Fruit fly (Drosophila melanogaster) whole organism, embryonic: Measurements from ENCODE around the gene CG17127.

ENCODE experiments used
- Asciz ChIP-seq: fragments of 200-800 bp; sonication (Bioruptor generic); optimal IDR thresholded peaks from 2 replicates; lab custom pipeline; 2017; ENCODE audit warnings: missing biosample characterization, mild to moderate bottlenecking, missing genetic modification characterization, missing genetic modification reagents
- Blimp-1 ChIP-seq: fragments of 200-800 bp; sonication (Bioruptor generic); optimal IDR thresholded peaks from 3 replicates; lab custom pipeline; 2018; ENCODE audit warnings: missing biosample characterization, missing genetic modification characterization, mild to moderate bottlenecking, moderate library complexity, missing genetic modification reagents
- CG10543 ChIP-seq: fragments of 200-800 bp; sonication (Bioruptor generic); optimal IDR thresholded peaks from 3 replicates; lab custom pipeline; 2017; ENCODE audit warnings: missing biosample characterization, mild to moderate bottlenecking, missing genetic modification characterization, moderate library complexity
- CG10979 ChIP-seq: fragments of 200-800 bp; sonication (Bioruptor generic); optimal IDR thresholded peaks from 2 replicates; lab custom pipeline; 2018; ENCODE audit warnings: missing biosample characterization, mild to moderate bottlenecking, missing genetic modification characterization, moderate library complexity
- CG11560 ChIP-seq: fragments of 200-800 bp; sonication (Bioruptor generic); IDR thresholded peaks from 3 replicates; pipeline ENCODE4 v1.3.6; 2022; ENCODE audit warnings: missing biosample characterization, missing genetic modification characterization
- CG12155 ChIP-seq: fragments of 200-800 bp; sonication (Bioruptor generic); optimal IDR thresholded peaks from 3 replicates; lab custom pipeline; 2016; ENCODE audit warnings: missing biosample characterization, missing genetic modification characterization
- CG12769 ChIP-seq: fragments of 200-800 bp; sonication (Bioruptor generic); optimal IDR thresholded peaks from 2 replicates; lab custom pipeline; 2019; ENCODE audit warnings: missing biosample characterization, mild to moderate bottlenecking, missing genetic modification characterization, moderate library complexity
- CG13123 ChIP-seq: fragments of 200-800 bp; sonication (Bioruptor generic); optimal IDR thresholded peaks from 2 replicates; lab custom pipeline; 2016; ENCODE audit warnings: missing biosample characterization, missing genetic modification characterization
- CG17385 ChIP-seq: fragments of 200-800 bp; sonication (Bioruptor generic); optimal IDR thresholded peaks from 3 replicates; lab custom pipeline; 2018; ENCODE audit warnings: missing biosample characterization, mild to moderate bottlenecking, missing genetic modification characterization
- CG2199 ChIP-seq: fragments of 200-800 bp; sonication (Bioruptor generic); IDR thresholded peaks from 3 replicates; pipeline ENCODE4 v1.3.6; 2022; ENCODE audit warnings: missing biosample characterization, missing genetic modification characterization
- CG30020 ChIP-seq: fragments of 200-800 bp; optimal IDR thresholded peaks from 2 replicates; lab custom pipeline; 2019; ENCODE audit warnings: missing biosample characterization, mild to moderate bottlenecking, missing genetic modification characterization, moderate library complexity
- CG3847 ChIP-seq: fragments of 200-800 bp; sonication (Bioruptor generic); IDR thresholded peaks from 2 replicates; pipeline ENCODE4 v1.3.6; 2022; ENCODE audit warnings: missing biosample characterization, missing genetic modification characterization
- CG7271 ChIP-seq: fragments of 200-800 bp; sonication (Bioruptor generic); optimal IDR thresholded peaks from 2 replicates; lab custom pipeline; 2018; ENCODE audit warnings: missing biosample characterization, mild to moderate bottlenecking, missing genetic modification characterization, moderate library complexity
- CHES-1-like ChIP-seq: fragments of 200-800 bp; sonication (Bioruptor generic); optimal IDR thresholded peaks from 2 replicates; lab custom pipeline; 2016; ENCODE audit warnings: missing biosample characterization, missing genetic modification characterization
- E2f1 ChIP-seq: fragments of 200-800 bp; sonication (Bioruptor generic); IDR thresholded peaks from 2 replicates; pipeline ENCODE4 v1.3.6; 2022; ENCODE audit warnings: missing biosample characterization, missing genetic modification characterization
- Hr39 ChIP-seq: fragments of >200 bp; optimal IDR thresholded peaks from 2 replicates; lab custom pipeline; 2017
- Kr ChIP-seq: fragments of 200-800 bp; sonication (Bioruptor generic); optimal IDR thresholded peaks from 2 replicates; lab custom pipeline; 2017; ENCODE audit warnings: missing biosample characterization, mild to moderate bottlenecking, missing genetic modification characterization
- Med ChIP-seq: fragments of 200-800 bp; sonication (Bioruptor generic); peaks from one replicate; lab custom pipeline; 2016; ENCODE audit warnings: missing biosample characterization, missing genetic modification characterization, mild to moderate bottlenecking, inconsistent platforms, moderate library complexity
- NfI ChIP-seq: fragments of 200-800 bp; sonication (Bioruptor generic); optimal IDR thresholded peaks from 3 replicates; lab custom pipeline; 2018; ENCODE audit warnings: missing biosample characterization, mild to moderate bottlenecking, missing genetic modification characterization, moderate library complexity
- Pdp1 ChIP-seq, 2 experiments: fragments of 200-800 bp; sonication (Bioruptor generic); optimal IDR thresholded peaks; 3 replicates each; lab custom pipeline; 2016; ENCODE audit warnings: missing biosample characterization in 2 of 2, missing genetic modification characterization in 2 of 2, mild to moderate bottlenecking in 1 of 2, moderate library complexity in 1 of 2
- Spps ChIP-seq: fragments of 200-800 bp; sonication (Bioruptor generic); optimal IDR thresholded peaks from 2 replicates; lab custom pipeline; 2018; ENCODE audit warnings: missing biosample characterization, mild to moderate bottlenecking, missing genetic modification characterization
- abd-A ChIP-seq: fragments of 200-800 bp; sonication (Bioruptor generic); optimal IDR thresholded peaks from 3 replicates; lab custom pipeline; 2019; ENCODE audit warnings: missing biosample characterization, mild to moderate bottlenecking, missing genetic modification characterization, moderate library complexity
- az2 ChIP-seq: fragments of 200-800 bp; sonication (Bioruptor generic); optimal IDR thresholded peaks from 3 replicates; lab custom pipeline; 2016; ENCODE audit warnings: missing biosample characterization, missing genetic modification characterization
- chif ChIP-seq, 2 experiments: fragments of 200-800 bp; sonication (Bioruptor generic); optimal IDR thresholded peaks; 3 replicates each; lab custom pipeline; 2016; ENCODE audit warnings: missing biosample characterization in 2 of 2, missing genetic modification characterization in 2 of 2
- chinmo ChIP-seq: fragments of 200-800 bp; sonication (Bioruptor generic); IDR thresholded peaks from 4 replicates; pipeline ENCODE4 v1.3.6; 2022; ENCODE audit warnings: missing biosample characterization, missing genetic modification characterization; ENCODE audit not compliant: partially characterized antibody
- chn ChIP-seq: fragments of 200-800 bp; sonication (Bioruptor generic); optimal IDR thresholded peaks from 2 replicates; lab custom pipeline; 2016; ENCODE audit warnings: missing biosample characterization, missing genetic modification characterization
- ci ChIP-seq: fragments of 200-800 bp; sonication (Bioruptor generic); IDR thresholded peaks from 3 replicates; pipeline ENCODE4 v1.3.6; 2022; ENCODE audit warnings: missing biosample characterization, missing genetic modification characterization
- ewg ChIP-seq: fragments of 200-800 bp; sonication (Bioruptor generic); optimal IDR thresholded peaks from 3 replicates; lab custom pipeline; 2017; ENCODE audit warnings: mild to moderate bottlenecking, missing biosample characterization, missing genetic modification reagents, missing genetic modification characterization
- fd3F ChIP-seq: fragments of 200-800 bp; sonication (Bioruptor generic); optimal IDR thresholded peaks from 2 replicates; lab custom pipeline; 2018; ENCODE audit warnings: missing biosample characterization, mild to moderate bottlenecking, missing genetic modification characterization, moderate library complexity
- fd64A ChIP-seq: fragments of 200-800 bp; sonication (Bioruptor generic); optimal IDR thresholded peaks from 3 replicates; lab custom pipeline; 2018; ENCODE audit warnings: missing biosample characterization, mild to moderate bottlenecking, missing genetic modification characterization
- mirr ChIP-seq: fragments of 200-800 bp; sonication (Bioruptor generic); optimal IDR thresholded peaks from 3 replicates; lab custom pipeline; 2018; ENCODE audit warnings: missing biosample characterization, mild to moderate bottlenecking, missing genetic modification characterization
- oc ChIP-seq: fragments of 200-800 bp; sonication (Bioruptor generic); optimal IDR thresholded peaks from 2 replicates; lab custom pipeline; 2018; ENCODE audit warnings: missing biosample characterization, mild to moderate bottlenecking, missing genetic modification characterization, moderate library complexity
- pan ChIP-seq, 4 experiments: fragments of >200 bp in 3 of 4; fragments of 200-800 bp in 1 of 4; sonication (Bioruptor generic) in 1 of 4; optimal IDR thresholded peaks in 3 of 4; IDR thresholded peaks in 1 of 4; 2 replicates each; pipeline versions ENCODE4 v1.3.6 to Lab custom; 2017 to 2022; ENCODE audit warnings: missing biosample characterization in 2 of 4, missing genetic modification characterization in 2 of 4, mixed read lengths in 1 of 4
- peb ChIP-seq: fragments of 200-800 bp; sonication (Bioruptor generic); IDR thresholded peaks from 2 replicates; pipeline ENCODE4 v1.3.6; 2022; ENCODE audit warnings: missing biosample characterization, missing genetic modification characterization
- phol ChIP-seq: fragments of 200-800 bp; sonication (Bioruptor generic); optimal IDR thresholded peaks from 3 replicates; lab custom pipeline; 2018; ENCODE audit warnings: missing biosample characterization, mild to moderate bottlenecking, missing genetic modification characterization, moderate library complexity
- schlank ChIP-seq: fragments of 200-800 bp; sonication (Bioruptor generic); optimal IDR thresholded peaks from 2 replicates; lab custom pipeline; 2018; ENCODE audit warnings: missing biosample characterization, mild to moderate bottlenecking, missing genetic modification characterization
- sd ChIP-seq: fragments of 200-800 bp; sonication (Bioruptor generic); optimal IDR thresholded peaks from 3 replicates; lab custom pipeline; 2018; ENCODE audit warnings: missing biosample characterization, mild to moderate bottlenecking, missing genetic modification characterization, moderate library complexity
- sens ChIP-seq: fragments of 200-800 bp; sonication (Bioruptor generic); peaks from one replicate; lab custom pipeline; 2016; ENCODE audit warnings: missing biosample characterization, missing genetic modification characterization
- so ChIP-seq: fragments of 200-800 bp; sonication (Bioruptor generic); IDR thresholded peaks from 3 replicates; pipeline ENCODE4 v1.3.6; 2022; ENCODE audit warnings: missing biosample characterization, missing genetic modification characterization
- sqz ChIP-seq: fragments of 200-800 bp; sonication (Bioruptor generic); optimal IDR thresholded peaks from 3 replicates; lab custom pipeline; 2018; ENCODE audit warnings: missing biosample characterization, mild to moderate bottlenecking, missing genetic modification characterization
- sug ChIP-seq: fragments of 200-800 bp; optimal IDR thresholded peaks from 2 replicates; lab custom pipeline; 2019; ENCODE audit warnings: missing biosample characterization, mild to moderate bottlenecking, missing genetic modification characterization, moderate library complexity
- vvl ChIP-seq: fragments of 200-800 bp; sonication (Bioruptor generic); IDR thresholded peaks from 2 replicates; pipeline ENCODE4 v1.3.6; 2022; ENCODE audit warnings: missing biosample characterization, missing genetic modification characterization

The CG17127 gene

dm6 chr2L:10749607-10750467, 20.8 kb upstream of the CG17127 start:
- TF ChIP-seq Pdp1 (GFP tag; optimal IDR thresholded peaks at IDR 0.05; lab: Kevin White, UChicago): peak in 1 of 2 experiments; percentile 77
- peak; percentile 35; the same call in 1 of the 2 replicates for TF ChIP-seq vvl (GFP tag; lab: Robert Waterston, UW)
- peak; percentile 30 for TF ChIP-seq Med (GFP tag; lab: Kevin White, UChicago)
- no peak for TF ChIP-seq CG7271
- TF ChIP-seq sqz: peak; percentile 66
- TF ChIP-seq Blimp-1 (GFP tag; lab: Kevin White, UChicago): peak; percentile 69
- TF ChIP-seq Kr (GFP tag; lab: Kevin White, UChicago): no peak
- peak; percentile 74 for TF ChIP-seq oc (tag; lab: Kevin White, UChicago)
- peak; percentile 2 for TF ChIP-seq abd-A (tag; lab: Kevin White, UChicago)

dm6 chr2L:10750915-10751612, 19.6 kb upstream of the CG17127 start:
- TF ChIP-seq chinmo (GFP tag; lab: Robert Waterston, UW): 0 out of 4 replicates have a peak, but pooled peaks have one; percentile 33
- peak; percentile 6 for TF ChIP-seq mirr (GFP tag; lab: Kevin White, UChicago)
- peak; percentile 45 for TF ChIP-seq CG12769 (tag; lab: Kevin White, UChicago)
- no peak for TF ChIP-seq CG2199 (GFP tag; lab: Robert Waterston, UW)
- TF ChIP-seq pan (optimal IDR thresholded peaks at IDR 0.05; lab: Kevin White, UChicago): no peak
- peak in 1 of 2 experiments; percentile 7 for TF ChIP-seq pan (GFP tag; optimal IDR thresholded peaks at IDR 0.05 in 1 of 2, IDR thresholded peaks at IDR 0.05 in 1 of 2)
- TF ChIP-seq CHES-1-like (GFP tag; lab: Kevin White, UChicago): no peak
- no peak for TF ChIP-seq NfI (GFP tag; lab: Kevin White, UChicago)
- TF ChIP-seq sens (GFP tag; lab: Kevin White, UChicago): peak; percentile 45
- TF ChIP-seq chif (GFP tag; optimal IDR thresholded peaks at IDR 0.05; lab: Kevin White, UChicago): peak in 1 of 2 experiments; percentile 13
- TF ChIP-seq Pdp1 (GFP tag; optimal IDR thresholded peaks at IDR 0.05; lab: Kevin White, UChicago): peak in 1 of 2 experiments; percentile 92
- peak; percentile 2 for TF ChIP-seq CG10543
- peak; percentile 41 for TF ChIP-seq Med (GFP tag; lab: Kevin White, UChicago)
- TF ChIP-seq sd (tag; lab: Kevin White, UChicago): peak; percentile 11

- TF ChIP-seq CG13123 (GFP tag; lab: Kevin White, UChicago) (peak; percentile 94), ewg (GFP tag; lab: Kevin White, UChicago) (peak; percentile 84), CG30020 (tag; lab: Kevin White, UChicago) (peak; percentile 51), CG17385 (GFP tag; lab: Kevin White, UChicago) (peak; percentile 43), CG3847 (GFP tag; lab: Robert Waterston, UW) (peak; percentile 42), ci (GFP tag; lab: Robert Waterston, UW) (peak; percentile 93), Hr39 (lab: Kevin White, UChicago) (no peak), peb (GFP tag; lab: Robert Waterston, UW) (peak; percentile 77), Spps (tag; lab: Kevin White, UChicago) (peak; percentile 87), chn (no peak), Asciz (GFP tag; lab: Kevin White, UChicago) (peak; percentile 93), fd3F (peak; percentile 86), fd64A (GFP tag; lab: Kevin White, UChicago) (peak; percentile 98), oc (tag; lab: Kevin White, UChicago) (peak; percentile 85), CG11560 (no peak), sug (tag; lab: Kevin White, UChicago) (peak; percentile 80), schlank (tag; lab: Kevin White, UChicago) (peak; percentile 67), phol (tag; lab: Kevin White, UChicago) (peak; percentile 75), CG10979 (tag; lab: Kevin White, UChicago) (peak; percentile 73), E2f1 (GFP tag; lab: Robert Waterston, UW) (peak; percentile 65; the same call in 1 of the 2 replicates), so (peak; percentile 88), az2 (GFP tag; lab: Kevin White, UChicago) (peak; percentile 49), CG12155 (GFP tag; lab: Kevin White, UChicago) (peak; percentile 44)
Observed at dm6 chr2L:10751879-10752620, 18.6 kb upstream of the CG17127 start.
